Worm (Caenorhabditis elegans): ENCODE results near the gene sknr-1.

The sknr-1 gene

DNA sequence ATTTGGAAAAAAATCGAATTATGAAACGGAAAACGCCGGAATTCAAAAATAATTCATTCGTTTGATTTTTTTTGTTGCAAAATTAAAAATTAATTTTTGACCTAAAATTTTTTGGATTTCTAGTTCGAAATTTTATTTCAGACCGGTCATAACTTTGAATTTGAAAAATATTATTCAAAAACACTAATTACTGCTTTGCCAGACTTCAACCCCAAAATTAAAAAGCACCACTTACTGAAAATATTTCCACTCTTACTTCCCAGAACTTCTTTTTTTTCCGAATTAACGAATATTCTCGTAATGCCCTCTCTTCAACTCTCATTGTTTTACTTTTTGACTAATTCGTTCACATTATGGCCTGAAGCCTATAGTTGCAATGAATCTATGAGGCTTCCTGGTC is 47.7 kb downstream of the sknr-1 start, which contains the start of gene srt-4:
Gene srt-4, plus strand, starts transcription at position 301 of the 400 bp plus-strand sequence.
- TF ChIP-seq aly-1 (tag; optimal IDR thresholded peaks at IDR 0.05) (no peak), ets-7 (tag; optimal IDR thresholded peaks at IDR 0.05) (no peak), tbx-11 (GFP tag; IDR thresholded peaks at IDR 0.05) (no peak), ceh-36 (tag; optimal IDR thresholded peaks at IDR 0.05) (no peak), pes-1 (GFP tag; IDR thresholded peaks at IDR 0.05) (no peak), F13C5.2 (tag; optimal IDR thresholded peaks at IDR 0.05) (no peak), scrt-1 (GFP tag; IDR thresholded peaks at IDR 0.05) (no peak), tbx-37 (GFP tag; conservative IDR thresholded peaks at IDR 0.05) (no peak), ama-1 (optimal IDR thresholded peaks at IDR 0.05) (no peak), B0310.2 (tag; optimal IDR thresholded peaks at IDR 0.05) (no peak), hmbx-1 (tag; optimal IDR thresholded peaks at IDR 0.05) (no peak), flt-1 (GFP tag; IDR thresholded peaks at IDR 0.05) (no peak), ceh-13 (GFP tag; optimal IDR thresholded peaks at IDR 0.05) (no peak)

DNA sequence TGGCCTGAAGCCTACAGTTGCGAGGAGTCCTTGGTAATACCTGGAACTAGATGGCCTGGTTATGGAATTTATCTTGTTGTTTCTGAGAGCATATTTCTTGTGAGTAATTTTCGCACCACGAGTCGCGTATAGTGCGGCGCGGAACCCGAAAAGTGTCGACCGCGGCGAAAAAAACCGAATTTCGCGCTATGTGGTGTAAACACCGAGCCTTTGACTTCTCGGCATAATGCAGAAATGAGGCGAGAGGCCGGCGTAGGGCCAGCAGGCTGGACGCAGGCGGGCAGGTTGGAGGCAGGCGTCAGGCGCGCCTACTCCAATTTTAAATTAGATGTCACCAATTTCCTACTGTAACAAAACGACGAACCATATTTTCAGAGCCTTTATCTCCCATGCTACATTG is 49.5 kb downstream of the sknr-1 start:
- TF ChIP-seq ets-7 (tag; optimal IDR thresholded peaks at IDR 0.05) (no peak), ama-1 (optimal IDR thresholded peaks at IDR 0.05) (no peak), pes-1 (GFP tag; IDR thresholded peaks at IDR 0.05) (no peak), hnd-1 (tag; optimal IDR thresholded peaks at IDR 0.05) (no peak), scrt-1 (GFP tag; IDR thresholded peaks at IDR 0.05) (no peak), hmg-4 (GFP tag; optimal IDR thresholded peaks at IDR 0.05) (no peak), tra-4 (tag; optimal IDR thresholded peaks at IDR 0.05) (no peak), flt-1 (GFP tag; IDR thresholded peaks at IDR 0.05) (no peak), aly-1 (tag; optimal IDR thresholded peaks at IDR 0.05) (no peak), ceh-36 (tag; optimal IDR thresholded peaks at IDR 0.05) (no peak)

DNA sequence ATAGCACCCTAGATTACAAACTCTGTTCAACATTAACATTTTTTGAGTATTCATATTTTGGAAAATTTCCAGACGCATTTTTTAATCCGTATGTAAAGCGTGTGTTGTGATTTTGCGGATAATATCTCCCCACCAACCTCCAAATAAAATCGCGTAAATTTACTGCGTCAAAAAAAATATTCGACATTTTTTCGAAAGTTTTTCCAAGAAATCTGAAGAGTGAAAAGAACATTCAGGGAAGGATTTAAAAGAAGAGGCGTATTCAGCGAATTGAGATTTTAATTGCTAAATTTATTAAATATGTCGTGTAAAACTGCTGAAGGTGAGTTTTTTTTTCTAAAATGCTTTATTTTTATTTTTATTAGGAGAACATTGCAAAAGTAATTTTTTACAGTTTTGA is 51.4 kb downstream of the sknr-1 start, which contains the start of gene nhr-290:
Gene nhr-290, plus strand, starts transcription at position 301 of the 400 bp plus-strand sequence.
- TF ChIP-seq hnd-1 (tag; optimal IDR thresholded peaks at IDR 0.05) = no peak
- no peak for TF ChIP-seq F13C5.2 (tag; optimal IDR thresholded peaks at IDR 0.05)
- TF ChIP-seq ceh-13 (GFP tag; optimal IDR thresholded peaks at IDR 0.05) = no peak
- no peak for TF ChIP-seq tra-4 (tag; optimal IDR thresholded peaks at IDR 0.05)
- TF ChIP-seq pes-1 (GFP tag; IDR thresholded peaks at IDR 0.05) = no peak
- no peak for TF ChIP-seq scrt-1 (GFP tag; IDR thresholded peaks at IDR 0.05)
- no peak for TF ChIP-seq flt-1 (GFP tag; IDR thresholded peaks at IDR 0.05)
- no peak for TF ChIP-seq ets-7 (tag; optimal IDR thresholded peaks at IDR 0.05)
- TF ChIP-seq hmbx-1 (tag; optimal IDR thresholded peaks at IDR 0.05) = no peak
- TF ChIP-seq hmg-4 (GFP tag; optimal IDR thresholded peaks at IDR 0.05) = no peak
- no peak for TF ChIP-seq aly-1 (tag; optimal IDR thresholded peaks at IDR 0.05)
- no peak for TF ChIP-seq ama-1 (optimal IDR thresholded peaks at IDR 0.05)
- TF ChIP-seq tbx-11 (GFP tag; IDR thresholded peaks at IDR 0.05) = no peak

DNA sequence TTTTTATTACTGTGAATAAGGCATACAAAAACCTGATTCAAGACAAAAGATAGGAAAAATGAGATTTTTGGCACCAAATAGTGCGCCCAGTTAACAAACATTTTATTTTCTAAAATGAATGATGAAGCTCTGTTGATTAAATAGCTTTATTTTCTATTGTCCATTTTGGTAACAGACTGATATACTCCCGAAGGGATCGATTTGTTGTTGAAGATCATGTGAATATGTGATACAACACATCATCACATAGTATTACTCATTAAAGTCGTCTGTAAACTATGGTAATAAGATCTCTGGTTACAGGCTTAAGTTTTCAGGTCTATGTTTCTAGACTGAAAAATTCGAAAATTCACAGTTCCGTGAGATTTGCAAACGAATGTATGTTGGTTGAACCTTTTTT is 52.2 kb downstream of the sknr-1 start, which contains the start of gene srj-20:
Gene srj-20, minus strand, starts transcription at position 101 of the 400 bp plus-strand sequence.
- no peak for TF ChIP-seq tbx-11 (GFP tag; IDR thresholded peaks at IDR 0.05)
- TF ChIP-seq scrt-1 (GFP tag; IDR thresholded peaks at IDR 0.05) = no peak

Data from whole organism, early embryonic.